Fruit fly (Drosophila melanogaster): ENCODE results near the gene Hyls1.
A peak's percentile ranks its signal among the peaks of the same experiment; 100 is the strongest.

The Hyls1 gene

dm6 chr2L:16397517-16397916 lies 45.1 kb upstream of the Hyls1 start:
- no peak for TF ChIP-seq CG11560 (tag; IDR thresholded peaks at IDR 0.05)
- peak; percentile 8 for TF ChIP-seq Hr39 (optimal IDR thresholded peaks at IDR 0.05)

- TF ChIP-seq CG4854 (GFP tag; optimal IDR thresholded peaks at IDR 0.05), result no peak
- no peak for TF ChIP-seq croc (GFP tag; conservative IDR thresholded peaks at IDR 0.05)
- TF ChIP-seq Meics (GFP tag; optimal IDR thresholded peaks at IDR 0.05), result no peak
- TF ChIP-seq Dip2 (GFP tag; IDR thresholded peaks at IDR 0.05), result no peak
- no peak for TF ChIP-seq CG6254 (GFP tag; optimal IDR thresholded peaks at IDR 0.05)
- TF ChIP-seq Hey (tag; optimal IDR thresholded peaks at IDR 0.05), result no peak
- no peak for TF ChIP-seq pzg (GFP tag; optimal IDR thresholded peaks at IDR 0.05)
- TF ChIP-seq sens (GFP tag), result peak; percentile 73
- no peak for TF ChIP-seq z (GFP tag; IDR thresholded peaks at IDR 0.05)
- TF ChIP-seq CG14710 (tag; optimal IDR thresholded peaks at IDR 0.05), result no peak
- TF ChIP-seq CG3726 (GFP tag; IDR thresholded peaks at IDR 0.05), result no peak
- no peak for TF ChIP-seq CG32772 (GFP tag; IDR thresholded peaks at IDR 0.05)
- no peak for TF ChIP-seq BtbVII (GFP tag; optimal IDR thresholded peaks at IDR 0.05)
- peak; percentile 9 for TF ChIP-seq dmrt11E (tag; optimal IDR thresholded peaks at IDR 0.05)
- TF ChIP-seq Chrac-16 (GFP tag; optimal IDR thresholded peaks at IDR 0.05), result no peak
- TF ChIP-seq gsb-n (tag; optimal IDR thresholded peaks at IDR 0.05), result no peak
- TF ChIP-seq CG6272 (GFP tag; IDR thresholded peaks at IDR 0.05), result no peak
- peak; percentile 8 for TF ChIP-seq CG1603 (tag; optimal IDR thresholded peaks at IDR 0.05)
- TF ChIP-seq disco-r (GFP tag; optimal IDR thresholded peaks at IDR 0.05), result no peak
- no peak for TF ChIP-seq vnd (GFP tag; IDR thresholded peaks at IDR 0.05; ENCODE audit: partially characterized antibody)
- TF ChIP-seq gem (tag; optimal IDR thresholded peaks at IDR 0.05), result peak; percentile 1
- no peak for TF ChIP-seq GATAe (GFP tag; conservative IDR thresholded peaks at IDR 0.05)
- TF ChIP-seq ase (GFP tag; IDR thresholded peaks at IDR 0.05), result no peak
These were observed 38.4 kb upstream of the Hyls1 start for dm6 chr2L:16390803-16391202.

dm6 chr2L:16380973-16381372 lies 28.5 kb upstream of the Hyls1 start:
- TF ChIP-seq Nf-YC (tag; optimal IDR thresholded peaks at IDR 0.05) (peak; percentile 65), knrl (GFP tag; IDR thresholded peaks at IDR 0.05; ENCODE audit: partially characterized antibody) (peak; percentile 13; the same call in 1 of the 3 replicates), onecut (GFP tag; IDR thresholded peaks at IDR 0.05) (no peak), MBD-R2 (GFP tag; IDR thresholded peaks at IDR 0.05) (0 out of 2 replicates have a peak, but pooled peaks have one; percentile 7), Deaf1 (tag; optimal IDR thresholded peaks at IDR 0.05) (peak; percentile 53)

- TF ChIP-seq Hr51 (GFP tag; optimal IDR thresholded peaks at IDR 0.05), result peak in 1 of 2 experiments; percentile 27
- TF ChIP-seq D19A (tag; optimal IDR thresholded peaks at IDR 0.05), result peak; percentile 92
- no peak for TF ChIP-seq caup (GFP tag; optimal IDR thresholded peaks at IDR 0.05; ENCODE audit: severe bottlenecking)
- TF ChIP-seq gem (tag; optimal IDR thresholded peaks at IDR 0.05), result peak; percentile 32
- no peak for TF ChIP-seq CG16815 (GFP tag; optimal IDR thresholded peaks at IDR 0.05)
- TF ChIP-seq CG7556 (GFP tag; optimal IDR thresholded peaks at IDR 0.05), result peak; percentile 19
- TF ChIP-seq CG18262 (tag; optimal IDR thresholded peaks at IDR 0.05), result peak; percentile 46
- TF ChIP-seq CG7839 (tag; optimal IDR thresholded peaks at IDR 0.05), result peak; percentile 21
- TF ChIP-seq Blimp-1 (GFP tag; optimal IDR thresholded peaks at IDR 0.05), result peak; percentile 10
- TF ChIP-seq CG11723 (GFP tag; optimal IDR thresholded peaks at IDR 0.05), result no peak
- TF ChIP-seq CG8924 (tag; optimal IDR thresholded peaks at IDR 0.05), result peak; percentile 2
- TF ChIP-seq CG14710 (tag; optimal IDR thresholded peaks at IDR 0.05), result peak; percentile 30
- TF ChIP-seq HmgD (GFP tag; optimal IDR thresholded peaks at IDR 0.05), result no peak
- TF ChIP-seq CG2678 (tag; optimal IDR thresholded peaks at IDR 0.05), result peak; percentile 46
- TF ChIP-seq CG11504 (tag; optimal IDR thresholded peaks at IDR 0.05), result peak; percentile 61
- peak; percentile 29 for TF ChIP-seq phol (tag; optimal IDR thresholded peaks at IDR 0.05)
- peak; percentile 10 for TF ChIP-seq CG10267 (tag; optimal IDR thresholded peaks at IDR 0.05)
- peak; percentile 32 for TF ChIP-seq sens (GFP tag)
- TF ChIP-seq CG17361 (GFP tag; IDR thresholded peaks at IDR 0.05), result 0 out of 3 replicates have a peak, but pooled peaks have one; percentile 41
- TF ChIP-seq Sox100B (GFP tag; optimal IDR thresholded peaks at IDR 0.05), result peak; percentile 43
These were observed 22.3 kb upstream of the Hyls1 start for dm6 chr2L:16374691-16375090.
